Fruit fly (Drosophila melanogaster) whole organism, pupa: Measurements from ENCODE around the gene Hasp.

ENCODE experiments used
- CG10348 ChIP-seq: fragments of 200-800 bp; sonication (Bioruptor generic); IDR thresholded peaks from 2 replicates; pipeline ENCODE4 v1.3.6; 2022; ENCODE audit warnings: missing biosample characterization, missing genetic modification characterization
- CG13204 ChIP-seq: fragments of 200-800 bp; sonication (Bioruptor generic); optimal IDR thresholded peaks from 2 replicates; lab custom pipeline; 2018; ENCODE audit warnings: missing biosample characterization, mild to moderate bottlenecking, missing genetic modification characterization, moderate library complexity
- CG34367 ChIP-seq: fragments of 200-800 bp; sonication (Bioruptor generic); optimal IDR thresholded peaks from 2 replicates; lab custom pipeline; 2018; ENCODE audit warnings: missing biosample characterization, mild to moderate bottlenecking, missing genetic modification characterization
- CG4496 ChIP-seq: fragments of 200-800 bp; sonication (Bioruptor generic); IDR thresholded peaks from 3 replicates; pipeline ENCODE4 v1.3.6; 2022; ENCODE audit warnings: missing biosample characterization, missing genetic modification characterization
- CG8159 ChIP-seq: fragments of 200-800 bp; sonication (Bioruptor generic); optimal IDR thresholded peaks from 3 replicates; lab custom pipeline; 2018; ENCODE audit warnings: missing biosample characterization, mild to moderate bottlenecking, missing genetic modification characterization, moderate library complexity
- CG9948 ChIP-seq: fragments of 200-800 bp; sonication (Bioruptor generic); optimal IDR thresholded peaks from 2 replicates; lab custom pipeline; 2018; ENCODE audit warnings: missing biosample characterization, mild to moderate bottlenecking, missing genetic modification characterization, moderate library complexity
- Pif1B ChIP-seq: fragments of 200-800 bp; sonication (Bioruptor generic); optimal IDR thresholded peaks from 3 replicates; lab custom pipeline; 2016; ENCODE audit warnings: missing biosample characterization, missing genetic modification characterization
- Snoo ChIP-seq: fragments of 200-800 bp; sonication (Bioruptor generic); optimal IDR thresholded peaks from 3 replicates; lab custom pipeline; 2017; ENCODE audit warnings: missing biosample characterization, mild to moderate bottlenecking, missing genetic modification characterization, inconsistent platforms
- gl ChIP-seq: fragments of 200-800 bp; sonication (Bioruptor generic); optimal IDR thresholded peaks from 2 replicates; lab custom pipeline; 2018; ENCODE audit warnings: missing biosample characterization, mild to moderate bottlenecking, missing genetic modification characterization

DNA sequence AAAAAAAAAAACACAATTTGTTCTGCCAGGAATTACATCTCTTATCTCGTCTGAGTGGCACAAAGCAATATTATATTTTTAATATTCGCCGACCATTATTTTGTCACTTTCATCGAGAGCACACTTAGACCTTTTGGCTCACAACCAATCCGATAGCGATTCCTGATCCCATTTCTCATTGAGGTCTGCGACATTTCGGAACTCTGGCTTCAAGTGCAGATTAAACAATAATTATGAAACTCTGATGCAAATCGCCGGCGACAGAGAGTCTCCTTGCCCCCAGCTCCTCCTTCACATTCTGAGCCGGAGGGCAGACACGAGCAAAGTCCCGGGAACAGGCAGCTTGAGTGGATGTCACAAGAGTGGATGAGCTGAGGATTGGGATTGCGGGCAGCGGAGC, 47.9 kb downstream of the Hasp start:
- TF ChIP-seq CG4496 (GFP tag; lab: Robert Waterston, UW) = no peak
- TF ChIP-seq CG9948 (tag; lab: Kevin White, UChicago) = no peak
- TF ChIP-seq gl (tag; lab: Kevin White, UChicago) = no peak
- no peak for TF ChIP-seq CG8159
- TF ChIP-seq CG13204 (GFP tag; lab: Kevin White, UChicago) = no peak
- no peak for TF ChIP-seq CG34367 (tag; lab: Kevin White, UChicago)
- TF ChIP-seq Snoo (tag; lab: Kevin White, UChicago) = no peak
- no peak for TF ChIP-seq Pif1B (GFP tag; lab: Kevin White, UChicago)
- no peak for TF ChIP-seq CG10348 (GFP tag; lab: Robert Waterston, UW)
